Fruit fly (Drosophila melanogaster) whole organism, pupa: ENCODE data around the gene CG17068.
"Not testable (repeated sequence)": the region's sequence is repeated elsewhere in the genome, so short reads cannot be mapped to it uniquely, and the experiment has no call there.

Experiments
- CG15710 ChIP-seq: fragments of 200-800 bp; sonication (Bioruptor generic); optimal IDR thresholded peaks from 2 replicates; lab custom pipeline; 2018; ENCODE audit warnings: missing biosample characterization, mild to moderate bottlenecking, missing genetic modification characterization, moderate library complexity
- EcR ChIP-seq: fragments of 200-800 bp; sonication (Bioruptor generic); optimal IDR thresholded peaks from 3 replicates; lab custom pipeline; 2019; ENCODE audit warnings: missing biosample characterization, missing genetic modification characterization, mild to moderate bottlenecking, moderate library complexity, missing genetic modification reagents
- Ets98B ChIP-seq: fragments of 200-800 bp; sonication (Bioruptor generic); IDR thresholded peaks from 2 replicates; pipeline ENCODE4 v1.3.6; 2022; ENCODE audit warnings: missing biosample characterization, missing genetic modification characterization
- rn ChIP-seq: fragments of 200-800 bp; sonication (Bioruptor generic); IDR thresholded peaks from 2 replicates; pipeline ENCODE4 v1.3.6; 2022; ENCODE audit warnings: missing biosample characterization, missing genetic modification characterization

DNA sequence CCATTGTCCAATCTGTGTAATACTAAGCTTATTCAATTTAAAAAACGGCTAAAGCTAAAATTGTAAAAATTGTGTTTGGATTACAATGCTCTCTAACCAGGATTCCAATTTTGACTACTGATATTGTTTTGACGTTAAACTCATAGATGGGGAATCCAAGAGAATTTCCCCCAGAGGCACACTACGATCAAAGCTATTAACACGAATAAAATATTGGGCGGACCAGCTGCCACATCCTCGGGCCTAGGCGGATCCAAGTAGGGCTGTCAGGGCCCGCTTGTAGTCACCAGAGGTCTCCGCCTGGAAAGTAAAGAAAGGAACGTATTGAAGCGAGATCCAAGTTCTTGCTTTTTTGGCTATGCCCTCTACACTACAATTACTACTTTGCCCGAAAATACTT, 41.4 kb downstream of the CG17068 start, which contains the start of gene SdicB:
- not testable (repeated sequence) for TF ChIP-seq rn; EcR (GFP tag; lab: Kevin White, UChicago); Ets98B; CG15710
